Worm (Caenorhabditis elegans) whole organism, L2 larva: ENCODE measurements around the gene chil-13.

Experiments used
- alr-1 ChIP-seq: fragments of 150-350 bp; optimal IDR thresholded peaks from 2 replicates; lab custom pipeline; 2014; ENCODE audit warnings: missing biosample characterization, missing genetic modification characterization
- ama-1 ChIP-seq: fragments of 150-350 bp; optimal IDR thresholded peaks from 2 replicates; lab custom pipeline; 2018; ENCODE audit warnings: inconsistent platforms
- blmp-1 ChIP-seq: sonication (generic microtip); optimal IDR thresholded peaks from 2 replicates; lab custom pipeline; 2017; ENCODE audit warnings: missing genetic modification characterization, mild to moderate bottlenecking, missing compliant biosample characterization, antibody characterized with exemption, moderate library complexity; ENCODE audit not compliant: insufficient read depth
- ceh-82 ChIP-seq: fragments of 150-350 bp; optimal IDR thresholded peaks from 2 replicates; lab custom pipeline; 2014; ENCODE audit warnings: missing biosample characterization, missing genetic modification characterization
- dmd-4 ChIP-seq: sonication (generic microtip); optimal IDR thresholded peaks from 2 replicates; lab custom pipeline; 2017; ENCODE audit warnings: missing biosample characterization, missing genetic modification characterization
- lin-11 ChIP-seq: fragments of 150-350 bp; sonication (generic microtip); optimal IDR thresholded peaks from 2 replicates; lab custom pipeline; 2014; ENCODE audit warnings: missing biosample characterization, missing genetic modification characterization, inconsistent platforms, mixed read lengths
- nhr-77 ChIP-seq: fragments of 150-350 bp; optimal IDR thresholded peaks from 2 replicates; lab custom pipeline; 2014; ENCODE audit warnings: missing biosample characterization, missing genetic modification characterization

- TF ChIP-seq lin-11 (tag; lab: Kevin White, UChicago) (no peak), ama-1 (lab: Kevin White, UChicago) (no peak), alr-1 (tag; lab: Kevin White, UChicago) (no peak), blmp-1 (no peak), dmd-4 (tag; lab: Kevin White, UChicago) (no peak), ceh-82 (no peak), nhr-77 (tag; lab: Kevin White, UChicago) (no peak)
Measured at ce11 chrII:9426076-9426475, 12.1 kb downstream of the chil-13 start, which contains the start of gene M176.10.
